Fruit fly (Drosophila melanogaster): ENCODE results near the gene jigr1.
A peak's percentile ranks its signal among the peaks of the same experiment; 100 is the strongest.

The jigr1 gene

dm6 chr3R:25684859-25685258, 47.2 kb downstream of the jigr1 start, which contains the start of gene RpL27 (continued):
- peak; percentile 30 for TF ChIP-seq CG6272 (GFP tag; IDR thresholded peaks at IDR 0.05)
- TF ChIP-seq mld (GFP tag; IDR thresholded peaks at IDR 0.05; ENCODE audit: partially characterized antibody) = no peak
- TF ChIP-seq CG1602 (GFP tag; optimal IDR thresholded peaks at IDR 0.05) = peak; percentile 47
- no peak for TF ChIP-seq chinmo (GFP tag; IDR thresholded peaks at IDR 0.05; ENCODE audit: partially characterized antibody)
- TF ChIP-seq Fer2 (tag; optimal IDR thresholded peaks at IDR 0.05) = peak; percentile 72
- TF ChIP-seq CG16813 (GFP tag; IDR thresholded peaks at IDR 0.05; ENCODE audit: partially characterized antibody) = peak; percentile 71
- peak; percentile 79 for TF ChIP-seq p53 (GFP tag; optimal IDR thresholded peaks at IDR 0.05)
- peak; percentile 92 for TF ChIP-seq CG13296 (GFP tag; optimal IDR thresholded peaks at IDR 0.05)
- TF ChIP-seq CG8478 (optimal IDR thresholded peaks at IDR 0.05) = no peak
- TF ChIP-seq CG12155 (GFP tag; optimal IDR thresholded peaks at IDR 0.05) = peak; percentile 41
- no peak for TF ChIP-seq hth (optimal IDR thresholded peaks at IDR 0.05)
- peak; percentile 66 to 67 for TF ChIP-seq Hr51 (GFP tag; optimal IDR thresholded peaks at IDR 0.05)
- TF ChIP-seq CG32532 (GFP tag; IDR thresholded peaks at IDR 0.05) = peak; percentile 84
- no peak; the same call in 1 of the 2 replicates for TF ChIP-seq tna (GFP tag; IDR thresholded peaks at IDR 0.05; ENCODE audit: partially characterized antibody)
- peak; percentile 81 for TF ChIP-seq her (GFP tag; optimal IDR thresholded peaks at IDR 0.05)
- peak; percentile 55; the same call in 1 of the 2 replicates for TF ChIP-seq Adf1 (GFP tag; IDR thresholded peaks at IDR 0.05)
- peak; percentile 57 for TF ChIP-seq CG11398 (GFP tag; optimal IDR thresholded peaks at IDR 0.05)
- TF ChIP-seq trem (tag; optimal IDR thresholded peaks at IDR 0.05) = peak; percentile 82
- TF ChIP-seq CG16815 (GFP tag; optimal IDR thresholded peaks at IDR 0.05) = peak; percentile 6
- TF ChIP-seq Dip2 (GFP tag; IDR thresholded peaks at IDR 0.05) = no peak
- peak; percentile 52 for TF ChIP-seq CG30020 (tag; optimal IDR thresholded peaks at IDR 0.05)
- TF ChIP-seq gsb (GFP tag; IDR thresholded peaks at IDR 0.05) = 0 out of 2 replicates have a peak, but pooled peaks have one; percentile 41
- TF ChIP-seq sqz (GFP tag; optimal IDR thresholded peaks at IDR 0.05) = peak; percentile 87
- TF ChIP-seq HLH4C (GFP tag; IDR thresholded peaks at IDR 0.05; ENCODE audit: partially characterized antibody) = peak; percentile 68
- peak; percentile 33 for TF ChIP-seq Antp (GFP tag; optimal IDR thresholded peaks at IDR 0.05)
- TF ChIP-seq Oaz (GFP tag; IDR thresholded peaks at IDR 0.05) = peak; percentile 41
- TF ChIP-seq gce (GFP tag; IDR thresholded peaks at IDR 0.05) = peak; percentile 70; the same call in 2 of the 3 replicates
- peak; percentile 71 for TF ChIP-seq CG33557 (GFP tag; optimal IDR thresholded peaks at IDR 0.05)
- TF ChIP-seq nau (GFP tag; optimal IDR thresholded peaks at IDR 0.05) = peak; percentile 87
- no peak for TF ChIP-seq pita (GFP tag; optimal IDR thresholded peaks at IDR 0.05)
- peak; percentile 60 for TF ChIP-seq fd3F (GFP tag; optimal IDR thresholded peaks at IDR 0.05)
- peak; percentile 77 for TF ChIP-seq grau (tag; optimal IDR thresholded peaks at IDR 0.05)
- peak; percentile 36; the same call in 1 of the 2 replicates for TF ChIP-seq sisA (GFP tag; IDR thresholded peaks at IDR 0.05)
- TF ChIP-seq CoRest (tag; optimal IDR thresholded peaks at IDR 0.05) = peak; percentile 68
- peak; percentile 93 for TF ChIP-seq Fer1 (GFP tag; optimal IDR thresholded peaks at IDR 0.05)
- TF ChIP-seq CG12744 (GFP tag; optimal IDR thresholded peaks at IDR 0.05) = peak; percentile 44
- TF ChIP-seq slou (GFP tag; optimal IDR thresholded peaks at IDR 0.05) = peak; percentile 28
- peak; percentile 87 for TF ChIP-seq Max (GFP tag; optimal IDR thresholded peaks at IDR 0.05)
- TF ChIP-seq Nf-YA (GFP tag; IDR thresholded peaks at IDR 0.05) = peak; percentile 73
- TF ChIP-seq knrl (GFP tag; IDR thresholded peaks at IDR 0.05; ENCODE audit: partially characterized antibody) = peak; percentile 69
- peak; percentile 1 to 82 for TF ChIP-seq crp (GFP tag; optimal IDR thresholded peaks at IDR 0.05)
- TF ChIP-seq z (GFP tag; IDR thresholded peaks at IDR 0.05) = no peak
- TF ChIP-seq CG31224 (GFP tag; IDR thresholded peaks at IDR 0.05) = peak; percentile 66
- peak; percentile 82 for TF ChIP-seq HmgZ (tag; optimal IDR thresholded peaks at IDR 0.05)
- TF ChIP-seq HLH3B (GFP tag; IDR thresholded peaks at IDR 0.05) = peak; percentile 56; the same call in 1 of the 2 replicates
- TF ChIP-seq sens (GFP tag) = peak; percentile 92
- TF ChIP-seq cwo (GFP tag; optimal IDR thresholded peaks at IDR 0.05) = peak; percentile 68
- peak; percentile 58 for TF ChIP-seq CG9609 (GFP tag; optimal IDR thresholded peaks at IDR 0.05)
- TF ChIP-seq CG17829 (tag; optimal IDR thresholded peaks at IDR 0.05) = peak; percentile 75
- peak; percentile 78 for TF ChIP-seq CG2875 (GFP tag; optimal IDR thresholded peaks at IDR 0.05)
- TF ChIP-seq az2 (GFP tag; optimal IDR thresholded peaks at IDR 0.05) = peak; percentile 62
